Worm (Caenorhabditis elegans): ENCODE data around the gene ced-10.

ced-10 gene

ce11 chrIV:3515412-3516046 is 6.2 kb upstream of the ced-10 start (continued):
- no peak for TF ChIP-seq madf-9 (GFP tag; conservative IDR thresholded peaks at IDR 0.05)
- no peak for TF ChIP-seq ceh-82 (tag; optimal IDR thresholded peaks at IDR 0.05)
- no peak for TF ChIP-seq zip-2 (tag; optimal IDR thresholded peaks at IDR 0.05)
- no peak for TF ChIP-seq F44E2.7 (GFP tag; IDR thresholded peaks at IDR 0.05)
- peak; percentile 78 for TF ChIP-seq hmg-1.1 (GFP tag; IDR thresholded peaks at IDR 0.05)

- TF ChIP-seq aha-1 (tag) (peak; percentile 48), nhr-111 (GFP tag; optimal IDR thresholded peaks at IDR 0.05) (no peak)
Measured at ce11 chrIV:3514467-3514866, 5.1 kb upstream of the ced-10 start, which contains the start of gene tsg-101. tsg-101 (minus strand) TSS chrIV:3514567.

ce11 chrIV:3505940-3506339 is 3.4 kb downstream of the ced-10 start:
- no peak for TF ChIP-seq zfp-2 (tag; optimal IDR thresholded peaks at IDR 0.05)
- TF ChIP-seq lin-38 (GFP tag; IDR thresholded peaks at IDR 0.05), result peak; percentile 29; the same call in 1 of the 2 replicates
- TF ChIP-seq daf-19 (GFP tag; conservative IDR thresholded peaks at IDR 0.05), result no peak
- no peak for TF ChIP-seq mep-1 (tag; optimal IDR thresholded peaks at IDR 0.05)
- TF ChIP-seq unc-62 (GFP tag; optimal IDR thresholded peaks at IDR 0.05 in 1 of 2), result peak in 1 of 2 experiments; percentile 30
- no peak for TF ChIP-seq unc-62 (tag; optimal IDR thresholded peaks at IDR 0.05)
- peak in 1 of 2 experiments; percentile 11 for TF ChIP-seq hif-1 (tag; optimal IDR thresholded peaks at IDR 0.05)
- TF ChIP-seq nhr-41 (GFP tag; IDR thresholded peaks at IDR 0.05), result no peak
- no peak for TF ChIP-seq nhr-77 (tag; optimal IDR thresholded peaks at IDR 0.05)
- no peak for TF ChIP-seq F26F4.8 (GFP tag; conservative IDR thresholded peaks at IDR 0.05)
- TF ChIP-seq sdz-12 (GFP tag; optimal IDR thresholded peaks at IDR 0.05), result no peak
- TF ChIP-seq gei-8 (GFP tag; optimal IDR thresholded peaks at IDR 0.05), result no peak
- no peak for TF ChIP-seq daf-12 (tag; optimal IDR thresholded peaks at IDR 0.05)
- no peak for TF ChIP-seq pha-4 (GFP tag; IDR thresholded peaks at IDR 0.05)
- TF ChIP-seq pha-4 (tag; optimal IDR thresholded peaks at IDR 0.05), result no peak
- no peak for TF ChIP-seq lin-39 (tag; optimal IDR thresholded peaks at IDR 0.05)
- peak; percentile 2 for TF ChIP-seq dve-1 (tag; optimal IDR thresholded peaks at IDR 0.05; ENCODE audit: insufficient read depth)
- TF ChIP-seq fos-1 (tag; optimal IDR thresholded peaks at IDR 0.05), result no peak
- TF ChIP-seq mxl-3 (GFP tag; optimal IDR thresholded peaks at IDR 0.05), result peak; percentile 42
- TF ChIP-seq spr-1 (tag; optimal IDR thresholded peaks at IDR 0.05), result no peak
- TF ChIP-seq spr-3 (GFP tag; optimal IDR thresholded peaks at IDR 0.05), result no peak
- TF ChIP-seq snpc-4 (tag; optimal IDR thresholded peaks at IDR 0.05), result no peak
- no peak for TF ChIP-seq lsy-2 (tag; optimal IDR thresholded peaks at IDR 0.05)
- no peak for TF ChIP-seq lin-15B (tag; optimal IDR thresholded peaks at IDR 0.05)
- no peak for TF ChIP-seq ctbp-1 (GFP tag; IDR thresholded peaks at IDR 0.05)
- no peak for TF ChIP-seq aha-1 (tag)
- TF ChIP-seq mes-2 (tag; optimal IDR thresholded peaks at IDR 0.05; ENCODE audit: poor library complexity, severe bottlenecking), result peak; percentile 67
- TF ChIP-seq ztf-11 (tag; optimal IDR thresholded peaks at IDR 0.05), result no peak
- no peak for TF ChIP-seq lir-3 (tag; optimal IDR thresholded peaks at IDR 0.05)
- TF ChIP-seq Y48G9A.11 (GFP tag; IDR thresholded peaks at IDR 0.05), result peak; percentile 32; the same call in 1 of the 2 replicates
- no peak for TF ChIP-seq F44E2.7 (GFP tag; IDR thresholded peaks at IDR 0.05)
- no peak for TF ChIP-seq ztf-7 (tag; optimal IDR thresholded peaks at IDR 0.05)
- TF ChIP-seq T20F7.1 (GFP tag; optimal IDR thresholded peaks at IDR 0.05), result no peak
- peak; percentile 2 for TF ChIP-seq ama-1 (optimal IDR thresholded peaks at IDR 0.05)
- TF ChIP-seq Y105C5A.15 (GFP tag; IDR thresholded peaks at IDR 0.05), result 0 out of 2 replicates have a peak, but pooled peaks have one; percentile 33
